Fruit fly (Drosophila melanogaster): ENCODE measurements around the gene msi.

The msi gene

dm6 chr3R:25515450-25516288 is at the start of gene msi (continued):
- TF ChIP-seq unc-4 (GFP tag; IDR thresholded peaks at IDR 0.05; ENCODE audit: partially characterized antibody): peak; percentile 29
- peak; percentile 35 for TF ChIP-seq ERR (GFP tag; optimal IDR thresholded peaks at IDR 0.05)
- peak; percentile 57 for TF ChIP-seq Bdp1 (GFP tag; optimal IDR thresholded peaks at IDR 0.05)
- TF ChIP-seq CG12219 (GFP tag; optimal IDR thresholded peaks at IDR 0.05): peak; percentile 87
- peak; percentile 92 for TF ChIP-seq tup (GFP tag; optimal IDR thresholded peaks at IDR 0.05)
- TF ChIP-seq CG10654 (GFP tag; optimal IDR thresholded peaks at IDR 0.05): peak; percentile 97
- peak; percentile 76 for TF ChIP-seq CG15073 (GFP tag; optimal IDR thresholded peaks at IDR 0.05)
- TF ChIP-seq zfh1 (GFP tag; IDR thresholded peaks at IDR 0.05): peak; percentile 98
- peak; percentile 88 for TF ChIP-seq fd64A (GFP tag; optimal IDR thresholded peaks at IDR 0.05)
- peak; percentile 99 for TF ChIP-seq Drgx (GFP tag; IDR thresholded peaks at IDR 0.05)
- TF ChIP-seq grau (tag; optimal IDR thresholded peaks at IDR 0.05): peak; percentile 99
- TF ChIP-seq tio (GFP tag; optimal IDR thresholded peaks at IDR 0.05): peak; percentile 95
- peak; percentile 98 for TF ChIP-seq CG2202 (tag; optimal IDR thresholded peaks at IDR 0.05)
- TF ChIP-seq grn (GFP tag; optimal IDR thresholded peaks at IDR 0.05): peak; percentile 38
- peak; percentile 39 for TF ChIP-seq her (GFP tag; optimal IDR thresholded peaks at IDR 0.05)
- peak; percentile 63 for TF ChIP-seq Myb (GFP tag; optimal IDR thresholded peaks at IDR 0.05)
- peak; percentile 87 for TF ChIP-seq CG7745 (tag; optimal IDR thresholded peaks at IDR 0.05)
- TF ChIP-seq Scr (GFP tag; IDR thresholded peaks at IDR 0.05; ENCODE audit: partially characterized antibody): peak; percentile 36; the same call in 1 of the 2 replicates
- peak; percentile 16 for TF ChIP-seq Mes4 (GFP tag; optimal IDR thresholded peaks at IDR 0.05)
- no peak for TF ChIP-seq prd (optimal IDR thresholded peaks at IDR 0.05)
- peak; percentile 99 for TF ChIP-seq prd (GFP tag; IDR thresholded peaks at IDR 0.05)
- TF ChIP-seq br (optimal IDR thresholded peaks at IDR 0.05): no peak
- peak; percentile 42 for TF ChIP-seq eyg (GFP tag; optimal IDR thresholded peaks at IDR 0.05)
- peak; percentile 67 for TF ChIP-seq Side (GFP tag; optimal IDR thresholded peaks at IDR 0.05)
- peak; percentile 92 for TF ChIP-seq CG11723 (GFP tag; optimal IDR thresholded peaks at IDR 0.05)
- TF ChIP-seq schlank (tag; optimal IDR thresholded peaks at IDR 0.05): peak; percentile 69
- TF ChIP-seq CG4282 (GFP tag; optimal IDR thresholded peaks at IDR 0.05): no peak
- TF ChIP-seq phol (tag; optimal IDR thresholded peaks at IDR 0.05): peak; percentile 99
- peak; percentile 96 for TF ChIP-seq CG6254 (GFP tag; optimal IDR thresholded peaks at IDR 0.05)
- peak; percentile 81 for TF ChIP-seq mam (GFP tag; optimal IDR thresholded peaks at IDR 0.05)
- peak; percentile 99 for TF ChIP-seq sob (GFP tag; IDR thresholded peaks at IDR 0.05)
- peak; percentile 98 for TF ChIP-seq az2 (GFP tag; optimal IDR thresholded peaks at IDR 0.05)
- TF ChIP-seq toy (GFP tag; IDR thresholded peaks at IDR 0.05): peak; percentile 93
- peak; percentile 100 for TF ChIP-seq fd96Cb (tag; optimal IDR thresholded peaks at IDR 0.05)
- TF ChIP-seq Meics (GFP tag; optimal IDR thresholded peaks at IDR 0.05): peak; percentile 99
- peak; percentile 97 for TF ChIP-seq CG10321 (GFP tag; IDR thresholded peaks at IDR 0.05)
- TF ChIP-seq HmgZ (tag; optimal IDR thresholded peaks at IDR 0.05): peak; percentile 96
- peak; percentile 97 for TF ChIP-seq CG9437 (GFP tag; optimal IDR thresholded peaks at IDR 0.05)
- 0 out of 3 replicates have a peak, but pooled peaks have one; percentile 21 for TF ChIP-seq CG14860 (GFP tag; IDR thresholded peaks at IDR 0.05; ENCODE audit: partially characterized antibody)
- TF ChIP-seq twi (tag; optimal IDR thresholded peaks at IDR 0.05): peak; percentile 98
- peak; percentile 62 for TF ChIP-seq CG16863 (GFP tag; optimal IDR thresholded peaks at IDR 0.05)
- TF ChIP-seq CG14441 (GFP tag; IDR thresholded peaks at IDR 0.05): peak; percentile 98
- TF ChIP-seq Fer3 (tag; optimal IDR thresholded peaks at IDR 0.05): peak; percentile 99
- peak; percentile 56 for TF ChIP-seq Dip3 (GFP tag; optimal IDR thresholded peaks at IDR 0.05)
- TF ChIP-seq D19B (GFP tag; optimal IDR thresholded peaks at IDR 0.05): peak; percentile 100
- TF ChIP-seq CG12236 (GFP tag; optimal IDR thresholded peaks at IDR 0.05): no peak
- TF ChIP-seq CG31388 (GFP tag; optimal IDR thresholded peaks at IDR 0.05): peak; percentile 93
- peak; percentile 99 for TF ChIP-seq CG12659 (GFP tag; optimal IDR thresholded peaks at IDR 0.05)
- peak; percentile 29 for TF ChIP-seq Dp (GFP tag; optimal IDR thresholded peaks at IDR 0.05)
- peak; percentile 99 for TF ChIP-seq slbo (GFP tag; IDR thresholded peaks at IDR 0.05)
